Worm (Caenorhabditis elegans) whole organism, late embryonic: ENCODE measurements around the gene Y54F10BM.23.

Experiments used
- C08G9.2 ChIP-seq: sonication (generic microtip); optimal IDR thresholded peaks from 2 replicates; lab custom pipeline; 2016; ENCODE audit warnings: mild to moderate bottlenecking, missing genetic modification characterization, moderate library complexity, missing compliant biosample characterization
- C38D4.7 ChIP-seq: fragments of 200-800 bp; sonication (Bioruptor generic); optimal IDR thresholded peaks from 2 replicates; lab custom pipeline; 2018; ENCODE audit warnings: mild to moderate bottlenecking, missing genetic modification characterization, moderate library complexity, missing compliant biosample characterization
- F13H6.1 ChIP-seq: sonication (generic microtip); optimal IDR thresholded peaks from 2 replicates; lab custom pipeline; 2016; ENCODE audit warnings: missing genetic modification characterization, missing compliant biosample characterization
- K02D7.2 ChIP-seq: sonication (generic microtip); optimal IDR thresholded peaks from 2 replicates; lab custom pipeline; 2017; ENCODE audit warnings: mild to moderate bottlenecking, missing genetic modification characterization, missing compliant biosample characterization
- ahr-1 ChIP-seq: sonication (generic microtip); optimal IDR thresholded peaks from 2 replicates; lab custom pipeline; 2016; ENCODE audit warnings: missing genetic modification characterization, missing compliant biosample characterization
- ceh-14 ChIP-seq: sonication (generic microtip); optimal IDR thresholded peaks from 2 replicates; lab custom pipeline; 2016; ENCODE audit warnings: missing genotype, missing genetic modification characterization, missing compliant biosample characterization
- ceh-2 ChIP-seq: sonication (generic microtip); optimal IDR thresholded peaks from 2 replicates; lab custom pipeline; 2016; ENCODE audit warnings: missing genotype, missing genetic modification characterization, missing compliant biosample characterization
- ceh-31 ChIP-seq: sonication (generic microtip); optimal IDR thresholded peaks from 2 replicates; lab custom pipeline; 2016; ENCODE audit warnings: missing genetic modification characterization, missing compliant biosample characterization
- ceh-34 ChIP-seq: sonication (generic microtip); optimal IDR thresholded peaks from 2 replicates; lab custom pipeline; 2016; ENCODE audit warnings: mild to moderate bottlenecking, missing genetic modification characterization, missing compliant biosample characterization
- che-1 ChIP-seq: sonication (generic microtip); optimal IDR thresholded peaks from 2 replicates; lab custom pipeline; 2016; ENCODE audit warnings: mild to moderate bottlenecking, missing genetic modification characterization, missing compliant biosample characterization
- elt-2 ChIP-seq: sonication (generic microtip); optimal IDR thresholded peaks from 2 replicates; lab custom pipeline; 2016; ENCODE audit warnings: missing genetic modification reagents, missing genetic modification characterization, missing compliant biosample characterization
- eyg-1 ChIP-seq: sonication (generic microtip); optimal IDR thresholded peaks from 2 replicates; lab custom pipeline; 2016; ENCODE audit warnings: missing genotype, missing genetic modification characterization, missing compliant biosample characterization
- fkh-6 ChIP-seq: sonication (generic microtip); optimal IDR thresholded peaks from 2 replicates; lab custom pipeline; 2016; ENCODE audit warnings: missing genetic modification characterization, missing compliant biosample characterization
- hlh-30 ChIP-seq: sonication (generic microtip); optimal IDR thresholded peaks from 2 replicates; lab custom pipeline; 2017; ENCODE audit warnings: antibody characterized with exemption, missing genetic modification characterization, missing compliant biosample characterization; ENCODE audit not compliant: insufficient read depth
- hlh-6 ChIP-seq: sonication (generic microtip); optimal IDR thresholded peaks from 2 replicates; lab custom pipeline; 2016; ENCODE audit warnings: missing genotype, missing genetic modification characterization, missing compliant biosample characterization
- lin-11 ChIP-seq: fragments of 200-800 bp; sonication (Bioruptor generic); optimal IDR thresholded peaks from 2 replicates; lab custom pipeline; 2018; ENCODE audit warnings: mild to moderate bottlenecking, missing genetic modification characterization, missing compliant biosample characterization
- mec-3 ChIP-seq: sonication (generic microtip); optimal IDR thresholded peaks from 2 replicates; lab custom pipeline; 2016; ENCODE audit warnings: borderline replicate concordance, missing genetic modification characterization, missing compliant biosample characterization
- nhr-11 ChIP-seq: fragments of 150-350 bp; optimal IDR thresholded peaks from 2 replicates; lab custom pipeline; 2014; ENCODE audit warnings: missing biosample characterization, missing genetic modification characterization
- nhr-232 ChIP-seq: sonication (generic microtip); optimal IDR thresholded peaks from 2 replicates; lab custom pipeline; 2016; ENCODE audit warnings: missing genetic modification characterization, missing compliant biosample characterization
- npax-4 ChIP-seq: sonication (generic microtip); optimal IDR thresholded peaks from 2 replicates; lab custom pipeline; 2016; ENCODE audit warnings: missing genetic modification characterization, missing compliant biosample characterization
- pag-3 ChIP-seq: sonication (generic microtip); optimal IDR thresholded peaks from 2 replicates; lab custom pipeline; 2016; ENCODE audit warnings: missing compliant biosample characterization, missing genetic modification characterization, borderline replicate concordance
- pax-1 ChIP-seq: fragments of 150-350 bp; optimal IDR thresholded peaks from 2 replicates; lab custom pipeline; 2014; ENCODE audit warnings: missing biosample characterization, missing genetic modification characterization
- pha-2 ChIP-seq: sonication (generic microtip); optimal IDR thresholded peaks from 2 replicates; lab custom pipeline; 2017; ENCODE audit warnings: mild to moderate bottlenecking, missing genetic modification characterization, missing compliant biosample characterization
- pqm-1 ChIP-seq: sonication (generic microtip); optimal IDR thresholded peaks from 2 replicates; lab custom pipeline; 2016; ENCODE audit warnings: missing genetic modification characterization, missing compliant biosample characterization
- pros-1 ChIP-seq: fragments of 150-350 bp; optimal IDR thresholded peaks from 2 replicates; lab custom pipeline; 2014; ENCODE audit warnings: missing biosample characterization, missing genetic modification reagents, missing genetic modification characterization
- rnt-1 ChIP-seq: sonication (generic microtip); optimal IDR thresholded peaks from 2 replicates; lab custom pipeline; 2016; ENCODE audit warnings: missing genetic modification characterization, missing compliant biosample characterization
- sdc-2 ChIP-seq: sonication (generic microtip); optimal IDR thresholded peaks from 2 replicates; lab custom pipeline; 2016; ENCODE audit warnings: missing genotype, missing genetic modification characterization, missing compliant biosample characterization
- ttx-3 ChIP-seq: sonication (generic microtip); optimal IDR thresholded peaks from 2 replicates; lab custom pipeline; 2016; ENCODE audit warnings: missing genetic modification reagents, missing genetic modification characterization, missing compliant biosample characterization
- unc-55 ChIP-seq: sonication (generic microtip); optimal IDR thresholded peaks from 2 replicates; lab custom pipeline; 2017; ENCODE audit warnings: missing biosample characterization, missing genetic modification reagents, missing genetic modification characterization
- unc-86 ChIP-seq: sonication (generic microtip); optimal IDR thresholded peaks from 2 replicates; lab custom pipeline; 2016; ENCODE audit warnings: missing genetic modification characterization, missing compliant biosample characterization

Gene Y54F10BM.23

DNA sequence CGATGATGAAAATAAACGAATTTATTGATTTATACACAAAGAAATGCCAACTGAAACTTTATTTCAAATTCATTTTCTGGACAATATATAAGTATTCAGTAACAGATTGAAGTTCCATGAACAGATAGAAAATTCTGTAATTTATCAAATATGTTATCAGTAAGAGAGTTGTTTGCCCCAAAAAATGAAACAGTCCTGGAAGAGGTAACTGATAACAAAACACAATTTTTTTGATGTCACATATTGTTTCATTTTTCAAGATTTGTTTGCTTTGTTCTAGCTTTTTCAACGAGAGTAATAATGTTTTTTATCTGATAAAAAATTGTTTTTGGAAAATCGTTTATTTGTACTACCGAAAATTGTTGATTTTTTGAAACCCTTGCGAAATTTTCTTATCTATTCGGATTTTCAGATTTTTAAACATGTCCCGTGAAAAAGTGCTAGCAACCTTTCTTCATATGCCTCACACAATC, 26.3 kb downstream of the Y54F10BM.23 start, which contains the start of gene fbxa-73:
TSS of gene fbxa-73 (plus strand) at position 423 of the 473 bp plus-strand sequence.
- TF ChIP-seq elt-2 (peak; percentile 53), pqm-1 (no peak), F13H6.1 (no peak), ceh-34 (tag; lab: Kevin White, UChicago) (no peak)

DNA sequence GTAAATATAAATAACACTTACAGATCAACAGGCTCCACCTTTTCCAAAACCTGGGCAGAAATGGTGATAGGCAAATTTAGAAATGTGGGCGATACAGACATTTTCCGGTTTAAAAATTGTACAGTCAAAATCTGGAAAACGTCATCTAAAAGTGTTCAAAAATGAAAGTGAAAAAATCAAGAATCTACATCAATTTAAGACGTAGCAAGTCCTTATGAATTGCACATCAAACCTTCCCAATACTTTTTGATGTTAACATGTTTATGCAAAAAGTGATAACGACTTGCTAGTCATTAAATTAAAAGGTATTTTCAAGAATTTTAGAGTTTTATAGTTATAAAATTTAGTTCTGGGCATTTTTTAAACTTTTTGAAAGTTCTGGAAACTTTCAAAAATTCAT, 28.0 kb downstream of the Y54F10BM.23 start, which contains the start of gene fbxa-7:
TSS of gene fbxa-7 (minus strand) at position 101 of the 400 bp plus-strand sequence.
- no peak for TF ChIP-seq nhr-232 (tag; lab: Kevin White, UChicago)
- no peak for TF ChIP-seq C08G9.2 (tag; lab: Kevin White, UChicago)
- TF ChIP-seq pax-1 (tag; lab: Kevin White, UChicago): no peak
- no peak for TF ChIP-seq fkh-6 (tag; lab: Kevin White, UChicago)
- TF ChIP-seq pag-3 (tag; lab: Kevin White, UChicago): no peak
- no peak for TF ChIP-seq K02D7.2 (tag; lab: Kevin White, UChicago)
- TF ChIP-seq unc-86 (tag; lab: Kevin White, UChicago): no peak
- TF ChIP-seq nhr-11 (tag; lab: Kevin White, UChicago): no peak
- no peak for TF ChIP-seq unc-55 (GFP tag; lab: Kevin White, UChicago)
- TF ChIP-seq ahr-1: no peak
- no peak for TF ChIP-seq hlh-6
- TF ChIP-seq che-1 (tag; lab: Kevin White, UChicago): no peak
- no peak for TF ChIP-seq sdc-2
- TF ChIP-seq ttx-3 (tag; lab: Kevin White, UChicago): no peak
- TF ChIP-seq ceh-31 (tag; lab: Kevin White, UChicago): no peak
- no peak for TF ChIP-seq C38D4.7 (GFP tag; lab: Kevin White, UChicago)
- no peak for TF ChIP-seq pha-2 (tag; lab: Kevin White, UChicago)
- TF ChIP-seq pros-1 (tag; lab: Kevin White, UChicago): no peak

DNA sequence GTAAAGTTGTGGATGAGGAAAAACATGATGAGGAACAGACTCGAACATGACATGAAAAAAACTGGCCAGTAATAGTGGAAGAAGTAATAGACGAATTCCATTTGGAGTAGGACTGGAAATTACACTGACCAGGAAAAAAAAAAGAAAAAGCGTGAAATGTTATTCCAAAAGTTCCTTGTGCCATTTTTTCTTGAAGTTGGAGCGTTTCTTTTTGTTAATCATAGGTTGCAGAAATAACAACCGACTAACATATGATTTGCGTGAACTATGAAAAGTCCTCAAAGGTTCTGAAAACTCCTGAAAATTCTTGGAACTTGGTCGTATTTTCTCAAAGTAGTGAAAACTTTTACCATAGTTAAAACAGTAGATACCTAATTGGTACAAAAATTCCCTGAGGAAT, 33.6 kb downstream of the Y54F10BM.23 start, which contains the start of gene srd-67:
TSS of gene srd-67 (minus strand) at position 101 of the 400 bp plus-strand sequence.
- no peak for TF ChIP-seq che-1 (tag; lab: Kevin White, UChicago)
- TF ChIP-seq ceh-14 (tag; lab: Kevin White, UChicago): no peak
- no peak for TF ChIP-seq npax-4 (tag; lab: Kevin White, UChicago)
- no peak for TF ChIP-seq fkh-6 (tag; lab: Kevin White, UChicago)
- no peak for TF ChIP-seq rnt-1 (tag; lab: Kevin White, UChicago)
- TF ChIP-seq pha-2 (tag; lab: Kevin White, UChicago): no peak
- TF ChIP-seq sdc-2: no peak

DNA sequence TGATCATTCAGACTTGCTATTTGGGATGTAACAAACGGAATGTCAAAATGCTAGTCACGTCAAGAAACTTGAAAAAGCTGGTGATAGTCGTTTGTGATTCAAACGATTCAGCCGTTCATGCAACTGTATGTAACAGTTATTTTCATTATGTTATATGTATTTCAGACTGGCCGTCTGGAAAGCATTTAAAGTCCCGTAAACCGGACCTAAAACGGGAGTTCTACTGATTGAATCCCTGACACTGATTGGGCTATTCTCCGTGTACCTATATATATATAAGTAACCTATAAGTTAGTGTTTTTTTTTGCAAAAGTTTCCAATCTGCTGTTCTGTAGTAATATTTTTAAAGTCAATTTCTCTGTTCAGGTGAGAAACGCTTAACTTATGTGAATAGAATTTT, 35.7 kb downstream of the Y54F10BM.23 start:
- TF ChIP-seq ceh-2 (tag; lab: Kevin White, UChicago): no peak
- TF ChIP-seq mec-3 (tag; lab: Kevin White, UChicago): no peak
- no peak for TF ChIP-seq sdc-2
- TF ChIP-seq che-1 (tag; lab: Kevin White, UChicago): no peak
- TF ChIP-seq, all 69 proteins: peak for 0

DNA sequence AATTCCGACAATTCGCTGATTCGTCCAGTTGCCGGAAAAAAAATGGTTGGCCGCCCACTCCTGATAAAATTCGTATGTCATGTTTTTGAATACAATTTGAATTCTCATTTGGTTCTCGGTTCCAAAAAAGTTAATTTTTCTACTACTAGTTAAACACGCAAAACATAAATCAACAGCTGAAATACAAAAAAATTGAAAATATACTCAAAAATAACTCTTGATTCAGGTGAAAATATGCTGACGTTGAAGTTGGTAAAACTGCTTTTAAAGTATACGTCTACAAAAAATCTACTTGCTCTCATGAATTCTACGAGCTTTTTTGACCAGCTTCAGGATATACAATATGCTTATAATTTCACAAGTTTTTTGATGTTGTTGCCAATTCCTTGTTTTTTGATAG, 38.9 kb downstream of the Y54F10BM.23 start, which contains the start of gene srz-56:
TSS of gene srz-56 (plus strand) at position 301 of the 400 bp plus-strand sequence.
- TF ChIP-seq C38D4.7 (GFP tag; lab: Kevin White, UChicago) (no peak), eyg-1 (tag; lab: Kevin White, UChicago) (no peak), pax-1 (tag; lab: Kevin White, UChicago) (no peak), hlh-30 (tag; lab: Kevin White, UChicago) (no peak), npax-4 (tag; lab: Kevin White, UChicago) (no peak), ceh-2 (tag; lab: Kevin White, UChicago) (no peak), lin-11 (tag; lab: Kevin White, UChicago) (no peak)

DNA sequence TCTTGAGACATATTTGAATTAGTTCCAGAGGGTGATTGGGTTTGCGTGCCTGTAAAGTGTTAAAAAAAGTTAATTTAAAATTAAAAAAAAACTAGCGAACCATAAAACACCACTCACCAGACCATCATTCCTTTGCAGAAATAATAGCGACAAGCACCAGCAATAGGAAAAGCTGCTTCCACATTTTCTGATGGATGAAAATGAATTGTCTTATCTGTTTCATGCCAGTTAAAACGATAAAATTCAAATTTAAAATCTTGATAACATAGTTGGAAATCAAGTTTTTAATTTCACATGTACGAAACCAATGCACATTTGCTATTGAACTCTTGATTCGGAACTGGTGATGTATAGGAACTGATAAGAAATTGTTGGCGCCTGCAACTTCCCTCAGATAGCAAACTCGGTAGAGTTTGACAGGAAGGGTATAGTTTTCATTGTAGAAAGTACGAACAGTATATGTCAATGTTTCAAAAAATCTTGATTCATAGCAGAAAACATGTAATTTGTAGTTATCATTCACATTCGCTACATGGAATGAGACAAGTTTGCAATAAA, 39.7 kb downstream of the Y54F10BM.23 start, which contains the start of gene C39B5.10:
TSS of gene C39B5.10 (minus strand) at position 51 of the 558 bp plus-strand sequence.
- peak; percentile 13 for TF ChIP-seq elt-2
- no peak for TF ChIP-seq rnt-1 (tag; lab: Kevin White, UChicago)
